Worm (Caenorhabditis elegans) whole organism, early embryonic: ENCODE data around the gene F53H2.1.

Source experiments
- B0310.2 ChIP-seq: sonication (generic microtip); optimal IDR thresholded peaks from 2 replicates; lab custom pipeline; 2016; ENCODE audit warnings: mild to moderate bottlenecking, missing genetic modification characterization, missing compliant biosample characterization
- F13C5.2 ChIP-seq: sonication (generic microtip); optimal IDR thresholded peaks from 2 replicates; lab custom pipeline; 2017; ENCODE audit warnings: mild to moderate bottlenecking, missing genetic modification characterization, inconsistent platforms, missing compliant biosample characterization
- aly-1 ChIP-seq: sonication (generic microtip); optimal IDR thresholded peaks from 2 replicates; lab custom pipeline; 2016; ENCODE audit warnings: missing genetic modification characterization, missing compliant biosample characterization
- ama-1 ChIP-seq: fragments of 150-350 bp; optimal IDR thresholded peaks from 2 replicates; lab custom pipeline; 2014
- ceh-13 ChIP-seq: fragments of 200-800 bp; sonication (Bioruptor generic); optimal IDR thresholded peaks from 2 replicates; lab custom pipeline; 2018; ENCODE audit warnings: mild to moderate bottlenecking, missing genetic modification characterization, missing compliant biosample characterization
- ceh-36 ChIP-seq: sonication (generic microtip); optimal IDR thresholded peaks from 2 replicates; lab custom pipeline; 2016; ENCODE audit warnings: missing genetic modification characterization, inconsistent platforms, missing compliant biosample characterization
- ets-7 ChIP-seq: sonication (generic microtip); optimal IDR thresholded peaks from 2 replicates; lab custom pipeline; 2016; ENCODE audit warnings: missing genotype, missing genetic modification characterization, missing compliant biosample characterization
- flt-1 ChIP-seq: fragments of 200-800 bp; sonication (Bioruptor generic); IDR thresholded peaks from 2 replicates; pipeline ENCODE4 v1.3.6; 2022; ENCODE audit warnings: missing genetic modification characterization, missing compliant biosample characterization
- hmbx-1 ChIP-seq: sonication (generic microtip); optimal IDR thresholded peaks from 2 replicates; lab custom pipeline; 2016; ENCODE audit warnings: mild to moderate bottlenecking, missing genetic modification characterization, missing compliant biosample characterization
- hmg-4 ChIP-seq: fragments of 200-800 bp; sonication (Bioruptor generic); optimal IDR thresholded peaks from 2 replicates; lab custom pipeline; 2018; ENCODE audit warnings: mild to moderate bottlenecking, missing genetic modification characterization, missing compliant biosample characterization
- hnd-1 ChIP-seq: sonication (generic microtip); optimal IDR thresholded peaks from 2 replicates; lab custom pipeline; 2016; ENCODE audit warnings: missing genetic modification characterization, missing compliant biosample characterization
- pes-1 ChIP-seq: fragments of 200-800 bp; sonication (Bioruptor generic); IDR thresholded peaks from 2 replicates; pipeline ENCODE4 v1.3.6; 2022; ENCODE audit warnings: missing genetic modification reagents, missing genetic modification characterization, missing compliant biosample characterization
- scrt-1 ChIP-seq: fragments of 200-800 bp; sonication (Bioruptor generic); IDR thresholded peaks from 2 replicates; pipeline ENCODE4 v1.3.6; 2022; ENCODE audit warnings: missing genetic modification characterization, missing compliant biosample characterization
- sea-1 ChIP-seq: fragments of 200-800 bp; sonication (Bioruptor generic); conservative IDR thresholded peaks from 2 replicates; pipeline ENCODE4 v1.3.6; 2022; ENCODE audit warnings: missing genetic modification characterization, missing compliant biosample characterization
- tbx-11 ChIP-seq: fragments of 200-800 bp; sonication (Bioruptor generic); IDR thresholded peaks from 2 replicates; pipeline ENCODE4 v1.3.6; 2022; ENCODE audit warnings: missing genetic modification characterization, missing compliant biosample characterization
- tbx-37 ChIP-seq: fragments of 200-800 bp; sonication (Bioruptor generic); conservative IDR thresholded peaks from 2 replicates; pipeline ENCODE4 v1.3.6; 2022; ENCODE audit warnings: missing genetic modification reagents, missing genetic modification characterization, missing compliant biosample characterization
- tra-4 ChIP-seq: sonication (generic microtip); optimal IDR thresholded peaks from 2 replicates; lab custom pipeline; 2017; ENCODE audit warnings: missing genetic modification characterization, missing compliant biosample characterization

F53H2.1 gene

ce11 chrV:20387415-20387814 is at the start of gene F53H2.1:
Gene F53H2.1 (plus strand): TSS chrV:20387715.
- TF ChIP-seq tbx-37 (GFP tag; lab: Robert Waterston, UW) (no peak), pes-1 (GFP tag; lab: Robert Waterston, UW) (no peak), tra-4 (tag; lab: Kevin White, UChicago) (no peak), F13C5.2 (tag; lab: Kevin White, UChicago) (no peak), sea-1 (no peak), scrt-1 (GFP tag; lab: Robert Waterston, UW) (no peak)

ce11 chrV:20338020-20338419 is 49.5 kb upstream of the F53H2.1 start:
- TF ChIP-seq hmbx-1 (no peak), ceh-36 (tag; lab: Kevin White, UChicago) (no peak), pes-1 (GFP tag; lab: Robert Waterston, UW) (no peak), sea-1 (no peak), B0310.2 (tag; lab: Kevin White, UChicago) (no peak), ama-1 (lab: Kevin White, UChicago) (no peak)

- TF ChIP-seq ama-1 (lab: Kevin White, UChicago) (no peak), aly-1 (tag; lab: Kevin White, UChicago) (no peak), pes-1 (GFP tag; lab: Robert Waterston, UW) (no peak)
Observed at ce11 chrV:20338870-20339269, 48.6 kb upstream of the F53H2.1 start.

- TF ChIP-seq ama-1 (lab: Kevin White, UChicago) (no peak), tbx-37 (GFP tag; lab: Robert Waterston, UW) (no peak), ceh-36 (tag; lab: Kevin White, UChicago) (no peak), tra-4 (tag; lab: Kevin White, UChicago) (no peak), pes-1 (GFP tag; lab: Robert Waterston, UW) (no peak), aly-1 (tag; lab: Kevin White, UChicago) (no peak), hmg-4 (GFP tag; lab: Kevin White, UChicago) (no peak), F13C5.2 (tag; lab: Kevin White, UChicago) (no peak), scrt-1 (GFP tag; lab: Robert Waterston, UW) (no peak), ets-7 (tag; lab: Kevin White, UChicago) (no peak), flt-1 (GFP tag; lab: Robert Waterston, UW) (no peak), B0310.2 (tag; lab: Kevin White, UChicago) (no peak), tbx-11 (GFP tag; lab: Robert Waterston, UW) (no peak), sea-1 (no peak), ceh-13 (GFP tag; lab: Kevin White, UChicago) (no peak), hnd-1 (tag; lab: Kevin White, UChicago) (no peak), hmbx-1 (no peak)
Observed at ce11 chrV:20344889-20345288, 42.6 kb upstream of the F53H2.1 start, which contains the start of gene Y38H6A.3. Gene Y38H6A.3 (plus strand): TSS chrV:20345189.

- TF ChIP-seq hmg-4 (GFP tag; lab: Kevin White, UChicago): no peak
- TF ChIP-seq pes-1 (GFP tag; lab: Robert Waterston, UW): 0 out of 2 replicates have a peak, but pooled peaks have one; percentile 36
Observed at ce11 chrV:20347625-20348024, 39.9 kb upstream of the F53H2.1 start.

- TF ChIP-seq scrt-1 (GFP tag; lab: Robert Waterston, UW) (no peak), ets-7 (tag; lab: Kevin White, UChicago) (no peak), tbx-11 (GFP tag; lab: Robert Waterston, UW) (no peak), sea-1 (no peak), ama-1 (lab: Kevin White, UChicago) (no peak), aly-1 (tag; lab: Kevin White, UChicago) (no peak), tra-4 (tag; lab: Kevin White, UChicago) (no peak)
Observed at ce11 chrV:20350382-20350781, 37.1 kb upstream of the F53H2.1 start.

ce11 chrV:20351195-20351594 is 36.3 kb upstream of the F53H2.1 start, which contains the start of gene K02E2.1:
Gene K02E2.1 (plus strand): TSS chrV:20351495.
- TF ChIP-seq B0310.2 (tag; lab: Kevin White, UChicago): no peak
- TF ChIP-seq ama-1 (lab: Kevin White, UChicago): no peak
- no peak for TF ChIP-seq F13C5.2 (tag; lab: Kevin White, UChicago)
- TF ChIP-seq sea-1: no peak
- no peak for TF ChIP-seq tbx-37 (GFP tag; lab: Robert Waterston, UW)
- TF ChIP-seq pes-1 (GFP tag; lab: Robert Waterston, UW): no peak
- TF ChIP-seq hnd-1 (tag; lab: Kevin White, UChicago): no peak
- TF ChIP-seq hmbx-1: no peak
- TF ChIP-seq ceh-13 (GFP tag; lab: Kevin White, UChicago): no peak
- TF ChIP-seq flt-1 (GFP tag; lab: Robert Waterston, UW): no peak
- no peak for TF ChIP-seq aly-1 (tag; lab: Kevin White, UChicago)
- TF ChIP-seq ceh-36 (tag; lab: Kevin White, UChicago): no peak
- TF ChIP-seq hmg-4 (GFP tag; lab: Kevin White, UChicago): no peak
- no peak for TF ChIP-seq scrt-1 (GFP tag; lab: Robert Waterston, UW)
- TF ChIP-seq tra-4 (tag; lab: Kevin White, UChicago): no peak
- no peak for TF ChIP-seq tbx-11 (GFP tag; lab: Robert Waterston, UW)
- TF ChIP-seq ets-7 (tag; lab: Kevin White, UChicago): no peak

- no peak for TF ChIP-seq B0310.2 (tag; lab: Kevin White, UChicago)
- no peak for TF ChIP-seq ama-1 (lab: Kevin White, UChicago)
- no peak for TF ChIP-seq pes-1 (GFP tag; lab: Robert Waterston, UW)
- no peak for TF ChIP-seq ceh-13 (GFP tag; lab: Kevin White, UChicago)
- no peak for TF ChIP-seq F13C5.2 (tag; lab: Kevin White, UChicago)
- no peak for TF ChIP-seq ets-7 (tag; lab: Kevin White, UChicago)
Observed at ce11 chrV:20356472-20356871, 31.0 kb upstream of the F53H2.1 start, which contains the start of gene grd-11. Gene grd-11 (plus strand): TSS chrV:20356772.
